Fruit fly (Drosophila melanogaster) whole organism, embryonic: ENCODE data around the gene Gyf.

Experiments used
- Atf-2 ChIP-seq: fragments of 200-800 bp; sonication (Bioruptor generic); optimal IDR thresholded peaks from 2 replicates; lab custom pipeline; 2016; ENCODE audit warnings: missing biosample characterization, missing genetic modification characterization
- CG10267 ChIP-seq: fragments of 200-800 bp; sonication (Bioruptor generic); optimal IDR thresholded peaks from 2 replicates; lab custom pipeline; 2018; ENCODE audit warnings: missing biosample characterization, mild to moderate bottlenecking, missing genetic modification characterization, moderate library complexity
- CG11093 ChIP-seq: fragments of 200-800 bp; sonication (Bioruptor generic); IDR thresholded peaks from 3 replicates; pipeline ENCODE4 v1.3.6; 2022; ENCODE audit warnings: missing biosample characterization, missing genetic modification characterization
- CG12236 ChIP-seq: fragments of 200-800 bp; sonication (Bioruptor generic); optimal IDR thresholded peaks from 2 replicates; lab custom pipeline; 2016; ENCODE audit warnings: missing biosample characterization, missing genetic modification characterization
- CG1233 ChIP-seq: fragments of 200-800 bp; sonication (Bioruptor generic); optimal IDR thresholded peaks from 4 replicates; lab custom pipeline; 2018; ENCODE audit warnings: missing biosample characterization, mild to moderate bottlenecking, missing genetic modification characterization
- CG12659 ChIP-seq: fragments of 200-800 bp; sonication (Bioruptor generic); optimal IDR thresholded peaks from 3 replicates; lab custom pipeline; 2017; ENCODE audit warnings: mild to moderate bottlenecking, missing biosample characterization, missing genetic modification reagents, missing genetic modification characterization
- CG14860 ChIP-seq: fragments of 200-800 bp; sonication (Bioruptor generic); IDR thresholded peaks from 3 replicates; pipeline ENCODE4 v1.3.6; 2022; ENCODE audit warnings: missing biosample characterization, missing genetic modification characterization; ENCODE audit not compliant: partially characterized antibody
- CG1602 ChIP-seq: fragments of 200-800 bp; sonication (Bioruptor generic); optimal IDR thresholded peaks from 3 replicates; lab custom pipeline; 2016; ENCODE audit warnings: missing biosample characterization, missing genetic modification characterization
- CG16813 ChIP-seq: fragments of 200-800 bp; sonication (Bioruptor generic); IDR thresholded peaks from 3 replicates; pipeline ENCODE4 v1.3.6; 2022; ENCODE audit warnings: missing biosample characterization, missing genetic modification characterization; ENCODE audit not compliant: partially characterized antibody
- CG2712 ChIP-seq: fragments of 200-800 bp; optimal IDR thresholded peaks from 3 replicates; lab custom pipeline; 2019; ENCODE audit warnings: missing biosample characterization, mild to moderate bottlenecking, missing genetic modification characterization, moderate library complexity
- CG34224 ChIP-seq: fragments of 200-800 bp; sonication (Bioruptor generic); IDR thresholded peaks from 3 replicates; pipeline ENCODE4 v1.3.6; 2022; ENCODE audit warnings: missing biosample characterization, missing genetic modification characterization; ENCODE audit not compliant: partially characterized antibody
- CG7271 ChIP-seq: fragments of 200-800 bp; sonication (Bioruptor generic); optimal IDR thresholded peaks from 2 replicates; lab custom pipeline; 2018; ENCODE audit warnings: missing biosample characterization, mild to moderate bottlenecking, missing genetic modification characterization, moderate library complexity
- CG8924 ChIP-seq: fragments of 200-800 bp; optimal IDR thresholded peaks from 3 replicates; lab custom pipeline; 2019; ENCODE audit warnings: missing biosample characterization, mild to moderate bottlenecking, missing genetic modification characterization, moderate library complexity
- CG9727 ChIP-seq: fragments of 200-800 bp; sonication (Bioruptor generic); optimal IDR thresholded peaks from 3 replicates; lab custom pipeline; 2017; ENCODE audit warnings: missing biosample characterization, mild to moderate bottlenecking, missing genetic modification characterization
- CG9817 ChIP-seq: fragments of 200-800 bp; sonication (Bioruptor generic); optimal IDR thresholded peaks from 2 replicates; lab custom pipeline; 2018; ENCODE audit warnings: missing biosample characterization, mild to moderate bottlenecking, missing genetic modification characterization, moderate library complexity
- Camta ChIP-seq: fragments of 200-800 bp; sonication (Bioruptor generic); optimal IDR thresholded peaks from 2 replicates; lab custom pipeline; 2016; ENCODE audit warnings: missing biosample characterization, missing genetic modification characterization
- CoRest ChIP-seq: fragments of 200-800 bp; sonication (Bioruptor generic); optimal IDR thresholded peaks from 3 replicates; lab custom pipeline; 2018; ENCODE audit warnings: missing biosample characterization, mild to moderate bottlenecking, missing genetic modification characterization, moderate library complexity
- D19A ChIP-seq: fragments of 200-800 bp; optimal IDR thresholded peaks from 3 replicates; lab custom pipeline; 2019; ENCODE audit warnings: missing biosample characterization, mild to moderate bottlenecking, missing genetic modification characterization, moderate library complexity
- Deaf1 ChIP-seq: fragments of 200-800 bp; optimal IDR thresholded peaks from 3 replicates; lab custom pipeline; 2019; ENCODE audit warnings: missing biosample characterization, mild to moderate bottlenecking, missing genetic modification characterization, moderate library complexity
- E2f1 ChIP-seq: fragments of 200-800 bp; sonication (Bioruptor generic); IDR thresholded peaks from 2 replicates; pipeline ENCODE4 v1.3.6; 2022; ENCODE audit warnings: missing biosample characterization, missing genetic modification characterization
- ERR ChIP-seq: fragments of 200-800 bp; sonication (Bioruptor generic); optimal IDR thresholded peaks from 2 replicates; lab custom pipeline; 2016; ENCODE audit warnings: missing biosample characterization, missing genetic modification characterization
- H2.0 ChIP-seq: fragments of 200-800 bp; sonication (Bioruptor generic); IDR thresholded peaks from 2 replicates; pipeline ENCODE4 v1.3.6; 2022; ENCODE audit warnings: missing biosample characterization, missing genetic modification characterization
- HLH4C ChIP-seq: fragments of 200-800 bp; sonication (Bioruptor generic); IDR thresholded peaks from 3 replicates; pipeline ENCODE4 v1.3.6; 2022; ENCODE audit warnings: missing biosample characterization, missing genetic modification characterization; ENCODE audit not compliant: partially characterized antibody
- Hsf ChIP-seq: fragments of 200-800 bp; sonication (Bioruptor generic); optimal IDR thresholded peaks from 3 replicates; lab custom pipeline; 2016; ENCODE audit warnings: missing biosample characterization, missing genetic modification characterization
- Opbp ChIP-seq: fragments of 200-800 bp; sonication (Bioruptor generic); IDR thresholded peaks from 3 replicates; pipeline ENCODE4 v1.3.6; 2022; ENCODE audit warnings: missing biosample characterization, missing genetic modification characterization; ENCODE audit not compliant: partially characterized antibody
- Optix ChIP-seq: fragments of 200-800 bp; sonication (Bioruptor generic); IDR thresholded peaks from 3 replicates; pipeline ENCODE4 v1.3.6; 2022; ENCODE audit warnings: missing biosample characterization, missing genetic modification characterization
- PHDP ChIP-seq: fragments of 200-800 bp; sonication (Bioruptor generic); optimal IDR thresholded peaks from 3 replicates; lab custom pipeline; 2018; ENCODE audit warnings: missing biosample characterization, mild to moderate bottlenecking, missing genetic modification characterization, moderate library complexity
- Xrp1 ChIP-seq: fragments of 200-800 bp; sonication (Bioruptor generic); IDR thresholded peaks from 2 replicates; pipeline ENCODE4 v1.3.6; 2022; ENCODE audit warnings: missing biosample characterization, missing genetic modification characterization
- ara ChIP-seq: fragments of 200-800 bp; sonication (Bioruptor generic); IDR thresholded peaks from 2 replicates; pipeline ENCODE4 v1.3.6; 2022; ENCODE audit warnings: missing biosample characterization, missing genetic modification characterization
- ash1 ChIP-seq: fragments of 200-800 bp; sonication (Bioruptor generic); optimal IDR thresholded peaks from 2 replicates; lab custom pipeline; 2018; ENCODE audit warnings: missing biosample characterization, mild to moderate bottlenecking, missing genetic modification characterization
- bbx ChIP-seq: fragments of 200-800 bp; sonication (Bioruptor generic); IDR thresholded peaks from 2 replicates; pipeline ENCODE4 v1.3.6; 2022; ENCODE audit warnings: missing biosample characterization, missing genetic modification characterization; ENCODE audit not compliant: partially characterized antibody
- cad ChIP-seq: fragments of >200 bp; optimal IDR thresholded peaks from 2 replicates; lab custom pipeline; 2017; ENCODE audit warnings: missing biosample characterization, missing genetic modification characterization
- chm ChIP-seq: fragments of 200-800 bp; sonication (Bioruptor generic); IDR thresholded peaks from 2 replicates; pipeline ENCODE4 v1.3.6; 2022; ENCODE audit warnings: missing biosample characterization, missing genetic modification characterization
- gcm ChIP-seq: fragments of 200-800 bp; sonication (Bioruptor generic); optimal IDR thresholded peaks from 2 replicates; lab custom pipeline; 2019; ENCODE audit warnings: missing biosample characterization, mild to moderate bottlenecking, missing genetic modification characterization, moderate library complexity
- gcm2 ChIP-seq: fragments of 200-800 bp; sonication (Bioruptor generic); optimal IDR thresholded peaks from 2 replicates; lab custom pipeline; 2016; ENCODE audit warnings: missing biosample characterization, missing genetic modification characterization
- gfzf ChIP-seq: fragments of 200-800 bp; sonication (Bioruptor generic); optimal IDR thresholded peaks from 2 replicates; lab custom pipeline; 2016; ENCODE audit warnings: missing biosample characterization, mild to moderate bottlenecking, missing genetic modification characterization, moderate library complexity
- grau ChIP-seq: fragments of 200-800 bp; optimal IDR thresholded peaks from 3 replicates; lab custom pipeline; 2019; ENCODE audit warnings: missing biosample characterization, mild to moderate bottlenecking, missing genetic modification characterization, moderate library complexity
- hbn ChIP-seq: fragments of 200-800 bp; sonication (Bioruptor generic); IDR thresholded peaks from 2 replicates; pipeline ENCODE4 v1.3.6; 2022; ENCODE audit warnings: missing biosample characterization, missing genetic modification characterization; ENCODE audit not compliant: partially characterized antibody
- jigr1 ChIP-seq: fragments of 200-800 bp; sonication (Bioruptor generic); IDR thresholded peaks from 3 replicates; pipeline ENCODE4 v1.3.6; 2022; ENCODE audit warnings: missing biosample characterization, missing genetic modification characterization
- klu ChIP-seq: fragments of 200-800 bp; sonication (Bioruptor generic); IDR thresholded peaks from 2 replicates; pipeline ENCODE4 v1.3.6; 2022; ENCODE audit warnings: missing biosample characterization, missing genetic modification characterization
- lov ChIP-seq, 2 experiments: fragments of 200-800 bp in 1 of 2; fragments of >200 bp in 1 of 2; sonication (Bioruptor generic) in 1 of 2; IDR thresholded peaks in 1 of 2; optimal IDR thresholded peaks in 1 of 2; 2 replicates in 1 of 2; 3 replicates in 1 of 2; pipeline versions ENCODE4 v1.3.6 to Lab custom; 2017 to 2022; ENCODE audit warnings: missing biosample characterization in 1 of 2, missing genetic modification characterization in 1 of 2
- luna ChIP-seq: fragments of 200-800 bp; sonication (Bioruptor generic); optimal IDR thresholded peaks from 2 replicates; lab custom pipeline; 2016; ENCODE audit warnings: missing biosample characterization, missing genetic modification characterization
- nerfin-1 ChIP-seq: fragments of 200-800 bp; sonication (Bioruptor generic); optimal IDR thresholded peaks from 3 replicates; lab custom pipeline; 2019; ENCODE audit warnings: missing biosample characterization, mild to moderate bottlenecking, missing genetic modification characterization, moderate library complexity
- nerfin-2 ChIP-seq: fragments of 200-800 bp; sonication (Bioruptor generic); IDR thresholded peaks from 2 replicates; pipeline ENCODE4 v1.3.6; 2022; ENCODE audit warnings: missing biosample characterization, missing genetic modification characterization; ENCODE audit not compliant: partially characterized antibody
- pfk ChIP-seq: fragments of 200-800 bp; sonication (Bioruptor generic); optimal IDR thresholded peaks from 2 replicates; lab custom pipeline; 2018; ENCODE audit warnings: missing biosample characterization, mild to moderate bottlenecking, missing genetic modification characterization, moderate library complexity
- pzg ChIP-seq: fragments of 200-800 bp; sonication (Bioruptor generic); optimal IDR thresholded peaks from 3 replicates; lab custom pipeline; 2018; ENCODE audit warnings: missing biosample characterization, mild to moderate bottlenecking, missing genetic modification characterization, moderate library complexity
- sna ChIP-seq: fragments of 200-800 bp; sonication (Bioruptor generic); IDR thresholded peaks from 2 replicates; pipeline ENCODE4 v1.3.6; 2022; ENCODE audit warnings: missing biosample characterization, missing genetic modification characterization; ENCODE audit not compliant: partially characterized antibody

The Gyf gene

dm6 chr4:835535-836138 is 31.2 kb downstream of the Gyf start (continued):
- TF ChIP-seq CG1233 (no peak), chm (no peak), nerfin-2 (GFP tag; lab: Robert Waterston, UW) (no peak), ERR (GFP tag; lab: Kevin White, UChicago) (no peak), lov (optimal IDR thresholded peaks at IDR 0.05; lab: Kevin White, UChicago) (no peak), lov (GFP tag; IDR thresholded peaks at IDR 0.05; lab: Robert Waterston, UW) (no peak), E2f1 (GFP tag; lab: Robert Waterston, UW) (no peak), gfzf (peak; percentile 49), ara (no peak), jigr1 (GFP tag; lab: Robert Waterston, UW) (no peak), Optix (GFP tag; lab: Robert Waterston, UW) (no peak), gcm2 (GFP tag; lab: Kevin White, UChicago) (no peak), cad (no peak), Camta (GFP tag; lab: Kevin White, UChicago) (no peak), Xrp1 (GFP tag; lab: Robert Waterston, UW) (no peak), CG12236 (GFP tag; lab: Kevin White, UChicago) (no peak), ash1 (GFP tag; lab: Kevin White, UChicago) (no peak), gcm (GFP tag; lab: Kevin White, UChicago) (no peak), pzg (GFP tag; lab: Kevin White, UChicago) (peak; percentile 21), CG11093 (no peak), pfk (GFP tag; lab: Kevin White, UChicago) (no peak)

dm6 chr4:834837-835534 is 31.8 kb downstream of the Gyf start:
- TF ChIP-seq D19A (tag; lab: Kevin White, UChicago): peak; percentile 2
- TF ChIP-seq Optix (GFP tag; lab: Robert Waterston, UW): no peak
- TF ChIP-seq PHDP (tag; lab: Kevin White, UChicago): peak; percentile 7
- no peak for TF ChIP-seq luna (GFP tag; lab: Kevin White, UChicago)
- no peak for TF ChIP-seq Hsf (GFP tag; lab: Kevin White, UChicago)
- TF ChIP-seq CG7271: peak; percentile 6
- peak; percentile 8 for TF ChIP-seq CG9817 (tag; lab: Kevin White, UChicago)
- peak; percentile 60 for TF ChIP-seq CG16813
- peak; percentile 38 for TF ChIP-seq CG10267 (tag; lab: Kevin White, UChicago)
- TF ChIP-seq CG1602 (GFP tag; lab: Kevin White, UChicago): no peak
- peak; percentile 28; the same call in 1 of the 3 replicates for TF ChIP-seq CG14860 (GFP tag; lab: Robert Waterston, UW)
- peak; percentile 61 for TF ChIP-seq CG12659 (GFP tag; lab: Kevin White, UChicago)
- peak; percentile 34 for TF ChIP-seq nerfin-1 (tag; lab: Kevin White, UChicago)
- TF ChIP-seq H2.0: no peak
- 0 out of 2 replicates have a peak, but pooled peaks have one; percentile 15 for TF ChIP-seq sna
- peak; percentile 60 for TF ChIP-seq CG2712 (tag; lab: Kevin White, UChicago)
- peak; percentile 10 for TF ChIP-seq grau (tag; lab: Kevin White, UChicago)
- TF ChIP-seq CG9727 (GFP tag; lab: Kevin White, UChicago): no peak
- peak; percentile 33; the same call in 1 of the 2 replicates for TF ChIP-seq hbn
- peak; percentile 39 for TF ChIP-seq CG8924 (tag; lab: Kevin White, UChicago)
- TF ChIP-seq Deaf1: no peak
- TF ChIP-seq CoRest (tag; lab: Kevin White, UChicago): peak; percentile 52
- peak; percentile 62 for TF ChIP-seq HLH4C (GFP tag; lab: Robert Waterston, UW)
- peak; percentile 72 for TF ChIP-seq bbx
- TF ChIP-seq Opbp (GFP tag; lab: Robert Waterston, UW): peak; percentile 61; the same call in 2 of the 3 replicates
- TF ChIP-seq klu (GFP tag; lab: Robert Waterston, UW): no peak
- TF ChIP-seq CG34224 (GFP tag; lab: Robert Waterston, UW): no peak
- TF ChIP-seq Atf-2: no peak
- TF ChIP-seq gfzf: peak; percentile 69
